Fruit fly (Drosophila melanogaster) whole organism, embryonic: Measurements from ENCODE around the gene CG5103.

Experiments
- Aef1 ChIP-seq: fragments of 200-800 bp; sonication (Bioruptor generic); IDR thresholded peaks from 3 replicates; pipeline ENCODE4 v1.3.6; 2022; ENCODE audit warnings: missing biosample characterization, missing genetic modification characterization
- CG1024 ChIP-seq: fragments of 200-800 bp; sonication (Bioruptor generic); IDR thresholded peaks from 2 replicates; pipeline ENCODE4 v1.3.6; 2022; ENCODE audit warnings: missing biosample characterization, missing genetic modification characterization
- CG10654 ChIP-seq: fragments of 200-800 bp; sonication (Bioruptor generic); optimal IDR thresholded peaks from 2 replicates; lab custom pipeline; 2016; ENCODE audit warnings: missing biosample characterization, missing genetic modification characterization
- CG12236 ChIP-seq: fragments of 200-800 bp; sonication (Bioruptor generic); optimal IDR thresholded peaks from 2 replicates; lab custom pipeline; 2016; ENCODE audit warnings: missing biosample characterization, missing genetic modification characterization
- CG12391 ChIP-seq: fragments of 200-800 bp; sonication (Bioruptor generic); optimal IDR thresholded peaks from 3 replicates; lab custom pipeline; 2018; ENCODE audit warnings: missing biosample characterization, mild to moderate bottlenecking, missing genetic modification characterization, moderate library complexity
- CG14050 ChIP-seq: fragments of 200-800 bp; sonication (Bioruptor generic); IDR thresholded peaks from 3 replicates; pipeline ENCODE4 v1.3.6; 2022; ENCODE audit warnings: missing biosample characterization, missing genetic modification characterization
- CG15479 ChIP-seq: fragments of 200-800 bp; sonication (Bioruptor generic); optimal IDR thresholded peaks from 3 replicates; lab custom pipeline; 2019; ENCODE audit warnings: missing biosample characterization, mild to moderate bottlenecking, missing genetic modification characterization, moderate library complexity
- CG16815 ChIP-seq: fragments of 200-800 bp; sonication (Bioruptor generic); optimal IDR thresholded peaks from 3 replicates; lab custom pipeline; 2017; ENCODE audit warnings: missing biosample characterization, mild to moderate bottlenecking, missing genetic modification characterization
- CG32767 ChIP-seq: fragments of 200-800 bp; sonication (Bioruptor generic); IDR thresholded peaks from 2 replicates; pipeline ENCODE4 v1.3.6; 2022; ENCODE audit warnings: missing biosample characterization, missing genetic modification characterization
- CG33557 ChIP-seq: fragments of 200-800 bp; sonication (Bioruptor generic); optimal IDR thresholded peaks from 2 replicates; lab custom pipeline; 2019; ENCODE audit warnings: missing biosample characterization, mild to moderate bottlenecking, missing genetic modification characterization, moderate library complexity
- CG4360 ChIP-seq: fragments of 200-800 bp; sonication (Bioruptor generic); IDR thresholded peaks from 2 replicates; pipeline ENCODE4 v1.3.6; 2022; ENCODE audit warnings: missing biosample characterization, missing genetic modification characterization
- CG4707 ChIP-seq: fragments of 200-800 bp; sonication (Bioruptor generic); optimal IDR thresholded peaks from 2 replicates; lab custom pipeline; 2018; ENCODE audit warnings: missing biosample characterization, mild to moderate bottlenecking, missing genetic modification characterization, moderate library complexity
- CG5953 ChIP-seq: fragments of 200-800 bp; sonication (Bioruptor generic); IDR thresholded peaks from 2 replicates; pipeline ENCODE4 v1.3.6; 2022; ENCODE audit warnings: missing biosample characterization, missing genetic modification characterization
- CG6175 ChIP-seq: fragments of 200-800 bp; sonication (Bioruptor generic); IDR thresholded peaks from 3 replicates; pipeline ENCODE4 v1.3.6; 2022; ENCODE audit warnings: missing biosample characterization, missing genetic modification characterization
- CG7987 ChIP-seq: fragments of 200-800 bp; sonication (Bioruptor generic); optimal IDR thresholded peaks from 2 replicates; lab custom pipeline; 2018; ENCODE audit warnings: missing biosample characterization, mild to moderate bottlenecking, missing genetic modification characterization, moderate library complexity
- CG8765 ChIP-seq: fragments of 200-800 bp; sonication (Bioruptor generic); IDR thresholded peaks from 2 replicates; pipeline ENCODE4 v1.3.6; 2022; ENCODE audit warnings: missing biosample characterization, missing genetic modification characterization
- D19A ChIP-seq: fragments of 200-800 bp; optimal IDR thresholded peaks from 3 replicates; lab custom pipeline; 2019; ENCODE audit warnings: missing biosample characterization, mild to moderate bottlenecking, missing genetic modification characterization, moderate library complexity
- D19B ChIP-seq: fragments of 200-800 bp; sonication (Bioruptor generic); optimal IDR thresholded peaks from 2 replicates; lab custom pipeline; 2017; ENCODE audit warnings: missing biosample characterization, mild to moderate bottlenecking, missing genetic modification characterization
- Deaf1 ChIP-seq: fragments of 200-800 bp; optimal IDR thresholded peaks from 3 replicates; lab custom pipeline; 2019; ENCODE audit warnings: missing biosample characterization, mild to moderate bottlenecking, missing genetic modification characterization, moderate library complexity
- Dll ChIP-seq: fragments of 200-800 bp; sonication (Bioruptor generic); IDR thresholded peaks from 4 replicates; pipeline ENCODE4 v1.3.6; 2022; ENCODE audit warnings: missing biosample characterization, missing genetic modification characterization; ENCODE audit not compliant: partially characterized antibody
- Drgx ChIP-seq: fragments of 200-800 bp; sonication (Bioruptor generic); IDR thresholded peaks from 2 replicates; pipeline ENCODE4 v1.3.6; 2022; ENCODE audit warnings: missing biosample characterization, missing genetic modification characterization
- HLH4C ChIP-seq: fragments of 200-800 bp; sonication (Bioruptor generic); IDR thresholded peaks from 3 replicates; pipeline ENCODE4 v1.3.6; 2022; ENCODE audit warnings: missing biosample characterization, missing genetic modification characterization; ENCODE audit not compliant: partially characterized antibody
- HmgD ChIP-seq: fragments of 200-800 bp; sonication (Bioruptor generic); optimal IDR thresholded peaks from 3 replicates; lab custom pipeline; 2016; ENCODE audit warnings: missing biosample characterization, missing genetic modification characterization
- Hr3 ChIP-seq: fragments of 200-800 bp; sonication (Bioruptor generic); optimal IDR thresholded peaks from 3 replicates; lab custom pipeline; 2016; ENCODE audit warnings: missing biosample characterization, missing genetic modification characterization
- Six4 ChIP-seq: fragments of 200-800 bp; sonication (Bioruptor generic); optimal IDR thresholded peaks from 2 replicates; lab custom pipeline; 2016; ENCODE audit warnings: missing biosample characterization, missing genetic modification characterization
- Tbp ChIP-seq: fragments of >200 bp; optimal IDR thresholded peaks from 2 replicates; lab custom pipeline; 2018; ENCODE audit warnings: missing biosample characterization, missing genetic modification characterization
- abd-A ChIP-seq: fragments of 200-800 bp; sonication (Bioruptor generic); optimal IDR thresholded peaks from 3 replicates; lab custom pipeline; 2019; ENCODE audit warnings: missing biosample characterization, mild to moderate bottlenecking, missing genetic modification characterization, moderate library complexity
- ac ChIP-seq: fragments of 200-800 bp; sonication (Bioruptor generic); optimal IDR thresholded peaks from 3 replicates; lab custom pipeline; 2017; ENCODE audit warnings: missing biosample characterization, mild to moderate bottlenecking, missing genetic modification characterization
- ap ChIP-seq: fragments of 200-800 bp; sonication (Bioruptor generic); IDR thresholded peaks from 2 replicates; pipeline ENCODE4 v1.3.6; 2022; ENCODE audit warnings: missing biosample characterization, missing genetic modification characterization
- ase ChIP-seq: fragments of 200-800 bp; sonication (Bioruptor generic); IDR thresholded peaks from 3 replicates; pipeline ENCODE4 v1.3.6; 2022; ENCODE audit warnings: missing biosample characterization, missing genetic modification characterization
- br ChIP-seq: fragments of >200 bp; optimal IDR thresholded peaks from 2 replicates; lab custom pipeline; 2017
- cg ChIP-seq: fragments of 200-800 bp; sonication (Bioruptor generic); optimal IDR thresholded peaks from 3 replicates; lab custom pipeline; 2019; ENCODE audit warnings: missing biosample characterization, mild to moderate bottlenecking, missing genetic modification characterization, moderate library complexity
- chinmo ChIP-seq: fragments of 200-800 bp; sonication (Bioruptor generic); IDR thresholded peaks from 4 replicates; pipeline ENCODE4 v1.3.6; 2022; ENCODE audit warnings: missing biosample characterization, missing genetic modification characterization; ENCODE audit not compliant: partially characterized antibody
- chm ChIP-seq: fragments of 200-800 bp; sonication (Bioruptor generic); IDR thresholded peaks from 2 replicates; pipeline ENCODE4 v1.3.6; 2022; ENCODE audit warnings: missing biosample characterization, missing genetic modification characterization
- crol ChIP-seq: fragments of 200-800 bp; sonication (Bioruptor generic); IDR thresholded peaks from 2 replicates; pipeline ENCODE4 v1.3.6; 2022; ENCODE audit warnings: missing biosample characterization, missing genetic modification characterization
- dmrt11E ChIP-seq: fragments of 200-800 bp; sonication (Bioruptor generic); optimal IDR thresholded peaks from 3 replicates; lab custom pipeline; 2018; ENCODE audit warnings: missing biosample characterization, mild to moderate bottlenecking, missing genetic modification characterization, moderate library complexity
- gem ChIP-seq: fragments of 200-800 bp; sonication (Bioruptor generic); optimal IDR thresholded peaks from 2 replicates; lab custom pipeline; 2019; ENCODE audit warnings: missing biosample characterization, mild to moderate bottlenecking, missing genetic modification characterization, moderate library complexity
- gfzf ChIP-seq: fragments of 200-800 bp; sonication (Bioruptor generic); optimal IDR thresholded peaks from 2 replicates; lab custom pipeline; 2016; ENCODE audit warnings: missing biosample characterization, mild to moderate bottlenecking, missing genetic modification characterization, moderate library complexity
- grn ChIP-seq: fragments of 200-800 bp; sonication (Bioruptor generic); optimal IDR thresholded peaks from 3 replicates; lab custom pipeline; 2017; ENCODE audit warnings: missing biosample characterization, missing genetic modification characterization
- pfk ChIP-seq: fragments of 200-800 bp; sonication (Bioruptor generic); optimal IDR thresholded peaks from 2 replicates; lab custom pipeline; 2018; ENCODE audit warnings: missing biosample characterization, mild to moderate bottlenecking, missing genetic modification characterization, moderate library complexity
- pho ChIP-seq: fragments of 200-800 bp; sonication (Bioruptor generic); optimal IDR thresholded peaks from 2 replicates; lab custom pipeline; 2016; ENCODE audit warnings: missing biosample characterization, missing genetic modification characterization
- pnt ChIP-seq: fragments of 200-800 bp; sonication (Bioruptor generic); optimal IDR thresholded peaks from 3 replicates; lab custom pipeline; 2016; ENCODE audit warnings: missing biosample characterization, missing genetic modification characterization
- pros ChIP-seq: fragments of 200-800 bp; sonication (Bioruptor generic); optimal IDR thresholded peaks from 3 replicates; lab custom pipeline; 2019; ENCODE audit warnings: missing biosample characterization, mild to moderate bottlenecking, missing genetic modification characterization, moderate library complexity
- sens ChIP-seq: fragments of 200-800 bp; sonication (Bioruptor generic); peaks from one replicate; lab custom pipeline; 2016; ENCODE audit warnings: missing biosample characterization, missing genetic modification characterization
- slbo ChIP-seq: fragments of 200-800 bp; sonication (Bioruptor generic); IDR thresholded peaks from 2 replicates; pipeline ENCODE4 v1.3.6; 2022; ENCODE audit warnings: missing biosample characterization, missing genetic modification characterization
- so ChIP-seq: fragments of 200-800 bp; sonication (Bioruptor generic); IDR thresholded peaks from 3 replicates; pipeline ENCODE4 v1.3.6; 2022; ENCODE audit warnings: missing biosample characterization, missing genetic modification characterization
- sqz ChIP-seq: fragments of 200-800 bp; sonication (Bioruptor generic); optimal IDR thresholded peaks from 3 replicates; lab custom pipeline; 2018; ENCODE audit warnings: missing biosample characterization, mild to moderate bottlenecking, missing genetic modification characterization
- sr ChIP-seq: fragments of 200-800 bp; sonication (Bioruptor generic); IDR thresholded peaks from 3 replicates; pipeline ENCODE4 v1.3.6; 2022; ENCODE audit warnings: missing biosample characterization, missing genetic modification characterization
- toy ChIP-seq: fragments of 200-800 bp; sonication (Bioruptor generic); IDR thresholded peaks from 2 replicates; pipeline ENCODE4 v1.3.6; 2022; ENCODE audit warnings: missing biosample characterization, missing genetic modification characterization
- twi ChIP-seq: fragments of 200-800 bp; optimal IDR thresholded peaks from 2 replicates; lab custom pipeline; 2019; ENCODE audit warnings: missing biosample characterization, mild to moderate bottlenecking, missing genetic modification characterization, moderate library complexity
- yki ChIP-seq: fragments of >200 bp; optimal IDR thresholded peaks from 3 replicates; lab custom pipeline; 2018
- zen2 ChIP-seq: fragments of 200-800 bp; sonication (Bioruptor generic); IDR thresholded peaks from 3 replicates; pipeline ENCODE4 v1.3.6; 2022; ENCODE audit warnings: missing biosample characterization, missing genetic modification characterization; ENCODE audit not compliant: partially characterized antibody

CG5103 gene

dm6 chr3L:18244186-18244585 is 49.9 kb downstream of the CG5103 start (continued):
- TF ChIP-seq zen2 (GFP tag; lab: Robert Waterston, UW) (no peak), HmgD (no peak), CG5953 (GFP tag; lab: Robert Waterston, UW) (no peak), ap (GFP tag; lab: Robert Waterston, UW) (no peak), CG12391 (tag; lab: Kevin White, UChicago) (peak; percentile 1), CG33557 (no peak), CG15479 (GFP tag; lab: Kevin White, UChicago) (no peak), yki (lab: Kevin White, UChicago) (no peak), slbo (GFP tag; lab: Robert Waterston, UW) (no peak), CG12236 (GFP tag; lab: Kevin White, UChicago) (no peak), D19A (tag; lab: Kevin White, UChicago) (peak; percentile 95), pho (GFP tag; lab: Kevin White, UChicago) (no peak), sens (GFP tag; lab: Kevin White, UChicago) (peak; percentile 45), CG16815 (GFP tag; lab: Kevin White, UChicago) (no peak), gfzf (GFP tag; lab: Kevin White, UChicago) (no peak), gem (tag; lab: Kevin White, UChicago) (peak; percentile 12), ase (no peak), dmrt11E (tag; lab: Kevin White, UChicago) (peak; percentile 18), cg (GFP tag; lab: Kevin White, UChicago) (no peak), Six4 (GFP tag; lab: Kevin White, UChicago) (no peak), toy (no peak)

dm6 chr3L:18243673-18244072 is 50.4 kb downstream of the CG5103 start:
- TF ChIP-seq CG10654 (GFP tag; lab: Kevin White, UChicago) (no peak), CG4707 (no peak), HLH4C (GFP tag; lab: Robert Waterston, UW) (no peak), CG7987 (GFP tag; lab: Kevin White, UChicago) (no peak), cg (GFP tag; lab: Kevin White, UChicago) (peak; percentile 81), sr (peak; percentile 86), CG14050 (GFP tag; lab: Robert Waterston, UW) (no peak), CG32767 (GFP tag; lab: Robert Waterston, UW) (peak; percentile 20; the same call in 1 of the 2 replicates), CG1024 (GFP tag; lab: Robert Waterston, UW) (no peak), Deaf1 (peak; percentile 88), sqz (peak; percentile 53), CG4360 (GFP tag; lab: Robert Waterston, UW) (peak; percentile 81), CG8765 (no peak), D19B (GFP tag; lab: Kevin White, UChicago) (no peak), chinmo (0 out of 4 replicates have a peak, but pooled peaks have one; percentile 43), crol (GFP tag; lab: Robert Waterston, UW) (peak; percentile 98), ac (GFP tag; lab: Kevin White, UChicago) (no peak), so (peak; percentile 9; the same call in 1 of the 3 replicates), pros (GFP tag; lab: Kevin White, UChicago) (peak; percentile 65), pnt (GFP tag; lab: Kevin White, UChicago) (no peak), Dll (0 out of 4 replicates have a peak, but pooled peaks have one; percentile 22), Aef1 (GFP tag; lab: Robert Waterston, UW) (peak; percentile 15; the same call in 1 of the 3 replicates), pfk (GFP tag; lab: Kevin White, UChicago) (peak; percentile 80), Drgx (GFP tag; lab: Robert Waterston, UW) (0 out of 2 replicates have a peak, but pooled peaks have one; percentile 25), abd-A (tag; lab: Kevin White, UChicago) (peak; percentile 68), chm (GFP tag; lab: Robert Waterston, UW) (peak; percentile 21; the same call in 1 of the 2 replicates), CG6175 (GFP tag; lab: Robert Waterston, UW) (peak; percentile 84), twi (tag; lab: Kevin White, UChicago) (peak; percentile 9), br (lab: Kevin White, UChicago) (no peak), Tbp (GFP tag; lab: Kevin White, UChicago) (no peak), Hr3 (GFP tag; lab: Kevin White, UChicago) (no peak), grn (peak; percentile 72)
